Worm (Caenorhabditis elegans) whole organism, L2 larva: Measurements from ENCODE around the gene rad-54.L2.

Experiments used
- C34F6.9 ChIP-seq: fragments of 150-350 bp; optimal IDR thresholded peaks from 2 replicates; lab custom pipeline; 2014; ENCODE audit warnings: missing biosample characterization, missing genetic modification characterization
- R02D3.7 ChIP-seq: fragments of 150-350 bp; optimal IDR thresholded peaks from 2 replicates; lab custom pipeline; 2014; ENCODE audit warnings: missing biosample characterization, missing genetic modification characterization
- Y55F3AM.14 ChIP-seq: fragments of 200-800 bp; sonication (Bioruptor generic); optimal IDR thresholded peaks from 2 replicates; lab custom pipeline; 2018; ENCODE audit warnings: mild to moderate bottlenecking, missing genetic modification characterization, missing compliant biosample characterization
- ZK546.5 ChIP-seq: sonication (generic microtip); optimal IDR thresholded peaks from 2 replicates; lab custom pipeline; 2017; ENCODE audit warnings: missing biosample characterization, missing genetic modification characterization
- aly-2 ChIP-seq: fragments of 150-350 bp; optimal IDR thresholded peaks from 2 replicates; lab custom pipeline; 2014; ENCODE audit warnings: missing biosample characterization, missing genetic modification characterization
- ama-1 ChIP-seq: fragments of 150-350 bp; optimal IDR thresholded peaks from 2 replicates; lab custom pipeline; 2018; ENCODE audit warnings: inconsistent platforms
- blmp-1 ChIP-seq: sonication (generic microtip); optimal IDR thresholded peaks from 2 replicates; lab custom pipeline; 2017; ENCODE audit warnings: missing genetic modification characterization, mild to moderate bottlenecking, missing compliant biosample characterization, antibody characterized with exemption, moderate library complexity; ENCODE audit not compliant: insufficient read depth
- ceh-16 ChIP-seq: fragments of 150-350 bp; optimal IDR thresholded peaks from 2 replicates; lab custom pipeline; 2014; ENCODE audit warnings: missing biosample characterization, missing genetic modification characterization
- ceh-82 ChIP-seq: fragments of 150-350 bp; optimal IDR thresholded peaks from 2 replicates; lab custom pipeline; 2014; ENCODE audit warnings: missing biosample characterization, missing genetic modification characterization
- crh-2 ChIP-seq: sonication (generic microtip); optimal IDR thresholded peaks from 2 replicates; lab custom pipeline; 2017; ENCODE audit warnings: missing biosample characterization, missing genetic modification characterization
- egl-27 ChIP-seq: sonication (generic microtip); optimal IDR thresholded peaks from 3 replicates; lab custom pipeline; 2017; ENCODE audit warnings: missing biosample characterization, missing genetic modification reagents, missing genetic modification characterization
- elt-3 ChIP-seq: sonication (generic microtip); optimal IDR thresholded peaks from 2 replicates; lab custom pipeline; 2017; ENCODE audit warnings: missing biosample characterization, missing genetic modification characterization
- fos-1 ChIP-seq: fragments of 150-350 bp; optimal IDR thresholded peaks from 2 replicates; lab custom pipeline; 2014; ENCODE audit warnings: missing biosample characterization, missing genetic modification characterization
- gmeb-1 ChIP-seq: fragments of 150-350 bp; optimal IDR thresholded peaks from 2 replicates; lab custom pipeline; 2014; ENCODE audit warnings: missing biosample characterization, missing genetic modification characterization
- lin-11 ChIP-seq: fragments of 150-350 bp; sonication (generic microtip); optimal IDR thresholded peaks from 2 replicates; lab custom pipeline; 2014; ENCODE audit warnings: missing biosample characterization, missing genetic modification characterization, inconsistent platforms, mixed read lengths
- lin-13 ChIP-seq: fragments of 150-350 bp; optimal IDR thresholded peaks from 2 replicates; lab custom pipeline; 2014; ENCODE audit warnings: missing biosample characterization, missing genetic modification reagents, missing genetic modification characterization
- lin-39 ChIP-seq: fragments of 150-350 bp; optimal IDR thresholded peaks from 2 replicates; lab custom pipeline; 2014; ENCODE audit warnings: missing biosample characterization, missing genetic modification reagents, missing genetic modification characterization
- lsy-2 ChIP-seq, 2 experiments: fragments of 150-350 bp in 1 of 2; sonication (generic microtip) in 1 of 2; optimal IDR thresholded peaks; 2 replicates each; lab custom pipeline; 2014 to 2017; ENCODE audit warnings: missing biosample characterization in 2 of 2, missing genetic modification characterization in 2 of 2
- mab-5 ChIP-seq: fragments of 150-350 bp; optimal IDR thresholded peaks from 2 replicates; lab custom pipeline; 2014; ENCODE audit warnings: missing biosample characterization, missing genetic modification characterization
- mbf-1 ChIP-seq: sonication (generic microtip); optimal IDR thresholded peaks from 2 replicates; lab custom pipeline; 2017; ENCODE audit warnings: missing biosample characterization, missing genetic modification characterization
- mdl-1 ChIP-seq, 2 experiments: fragments of 150-350 bp in 1 of 2; sonication (generic microtip) in 1 of 2; optimal IDR thresholded peaks; 2 replicates each; lab custom pipeline; 2017; ENCODE audit warnings: missing biosample characterization in 2 of 2, missing genetic modification characterization in 2 of 2
- nhr-10 ChIP-seq: sonication (generic microtip); optimal IDR thresholded peaks from 2 replicates; lab custom pipeline; 2017; ENCODE audit warnings: missing biosample characterization, missing genetic modification characterization
- nhr-11 ChIP-seq: fragments of 150-350 bp; optimal IDR thresholded peaks from 2 replicates; lab custom pipeline; 2014; ENCODE audit warnings: missing biosample characterization, missing genetic modification characterization
- nhr-12 ChIP-seq: fragments of 150-350 bp; optimal IDR thresholded peaks from 2 replicates; lab custom pipeline; 2014; ENCODE audit warnings: missing biosample characterization, missing genetic modification characterization
- nhr-129 ChIP-seq: fragments of 150-350 bp; optimal IDR thresholded peaks from 2 replicates; lab custom pipeline; 2014; ENCODE audit warnings: missing biosample characterization, missing genetic modification characterization
- nhr-21 ChIP-seq: fragments of 150-350 bp; optimal IDR thresholded peaks from 2 replicates; lab custom pipeline; 2014; ENCODE audit warnings: missing biosample characterization, missing genetic modification characterization
- nhr-23 ChIP-seq: fragments of 150-350 bp; optimal IDR thresholded peaks from 2 replicates; lab custom pipeline; 2014; ENCODE audit warnings: missing biosample characterization, missing genetic modification reagents, missing genetic modification characterization
- nhr-237 ChIP-seq: fragments of 150-350 bp; optimal IDR thresholded peaks from 2 replicates; lab custom pipeline; 2014; ENCODE audit warnings: missing biosample characterization, missing genetic modification characterization
- nhr-25 ChIP-seq: fragments of 150-350 bp; sonication (generic microtip); optimal IDR thresholded peaks from 3 replicates; lab custom pipeline; 2014; ENCODE audit warnings: missing biosample characterization, missing genetic modification characterization
- nhr-77 ChIP-seq: fragments of 150-350 bp; optimal IDR thresholded peaks from 2 replicates; lab custom pipeline; 2014; ENCODE audit warnings: missing biosample characterization, missing genetic modification characterization
- peb-1 ChIP-seq: fragments of 150-350 bp; optimal IDR thresholded peaks from 2 replicates; lab custom pipeline; 2014; ENCODE audit warnings: missing biosample characterization, missing genetic modification characterization
- sem-4 ChIP-seq: fragments of 150-350 bp; optimal IDR thresholded peaks from 2 replicates; lab custom pipeline; 2014; ENCODE audit warnings: missing biosample characterization, missing genetic modification reagents, missing genetic modification characterization
- skn-1 ChIP-seq: sonication (generic microtip); optimal IDR thresholded peaks from 2 replicates; lab custom pipeline; 2017; ENCODE audit warnings: missing biosample characterization, missing genetic modification characterization
- sma-3 ChIP-seq: sonication (generic microtip); optimal IDR thresholded peaks from 2 replicates; lab custom pipeline; 2016; ENCODE audit warnings: missing genetic modification reagents, missing genetic modification characterization, missing compliant biosample characterization
- sma-9 ChIP-seq, 2 experiments: fragments of 150-350 bp in 1 of 2; sonication (generic microtip) in 1 of 2; optimal IDR thresholded peaks; 2 replicates each; lab custom pipeline; 2014 to 2016; ENCODE audit warnings: missing genetic modification characterization in 2 of 2, mild to moderate bottlenecking in 1 of 2, missing biosample characterization in 1 of 2, missing compliant biosample characterization in 1 of 2, missing genetic modification reagents in 1 of 2, moderate library complexity in 1 of 2
- snpc-4 ChIP-seq: fragments of 150-350 bp; optimal IDR thresholded peaks from 2 replicates; lab custom pipeline; 2014; ENCODE audit warnings: missing biosample characterization, missing genetic modification characterization
- unc-39 ChIP-seq: fragments of 150-350 bp; optimal IDR thresholded peaks from 2 replicates; lab custom pipeline; 2014; ENCODE audit warnings: missing biosample characterization, missing genetic modification characterization
- unc-55 ChIP-seq: fragments of 150-350 bp; sonication (generic microtip); optimal IDR thresholded peaks from 3 replicates; lab custom pipeline; 2014; ENCODE audit warnings: missing biosample characterization, missing genetic modification reagents, missing genetic modification characterization
- unc-62 ChIP-seq: fragments of 150-350 bp; optimal IDR thresholded peaks from 2 replicates; lab custom pipeline; 2014; ENCODE audit warnings: missing biosample characterization, missing genetic modification reagents, missing genetic modification characterization
- ztf-1 ChIP-seq: fragments of 200-800 bp; sonication (Bioruptor generic); conservative IDR thresholded peaks from 2 replicates; pipeline ENCODE4 v1.3.6; 2022; ENCODE audit warnings: missing genetic modification characterization, missing compliant biosample characterization
- ztf-11 ChIP-seq: sonication (generic microtip); optimal IDR thresholded peaks from 2 replicates; lab custom pipeline; 2017; ENCODE audit warnings: missing biosample characterization, missing genetic modification characterization
- ztf-4 ChIP-seq: fragments of 150-350 bp; optimal IDR thresholded peaks from 2 replicates; lab custom pipeline; 2014; ENCODE audit warnings: missing biosample characterization, missing genetic modification characterization

The rad-54.L2 gene

ce11 chrIV:8921956-8922355 lies 28.1 kb downstream of the rad-54.L2 start, which contains the start of gene D1046.16 (continued):
- TF ChIP-seq ztf-1 = no peak
- TF ChIP-seq, all 48 proteins: peak for 9

ce11 chrIV:8923381-8923780 lies 29.5 kb downstream of the rad-54.L2 start:
- TF ChIP-seq sma-9 (GFP tag; optimal IDR thresholded peaks at IDR 0.05; lab: Kevin White, UChicago) (no peak), sma-9 (tag; optimal IDR thresholded peaks at IDR 0.05; lab: Kevin White, UChicago) (no peak), mdl-1 (tag; optimal IDR thresholded peaks at IDR 0.05; lab: Kevin White, UChicago) (no peak), nhr-21 (no peak), nhr-129 (tag; lab: Kevin White, UChicago) (no peak), peb-1 (tag; lab: Kevin White, UChicago) (no peak), blmp-1 (tag; lab: Kevin White, UChicago) (no peak), snpc-4 (tag; lab: Kevin White, UChicago) (no peak), ztf-4 (no peak), nhr-11 (no peak)
- TF ChIP-seq, all 48 proteins: peak for 0

- TF ChIP-seq lin-39 (tag; lab: Kevin White, UChicago) (no peak), elt-3 (no peak), blmp-1 (tag; lab: Kevin White, UChicago) (no peak), unc-55 (GFP tag; lab: Kevin White, UChicago) (no peak)
Measured at ce11 chrIV:8924126-8924525, 30.2 kb downstream of the rad-54.L2 start.

- TF ChIP-seq C34F6.9 (tag; lab: Kevin White, UChicago) = peak; percentile 45
- no peak for TF ChIP-seq Y55F3AM.14 (GFP tag; lab: Kevin White, UChicago)
- no peak for TF ChIP-seq egl-27 (tag; lab: Kevin White, UChicago)
- no peak for TF ChIP-seq R02D3.7 (tag; lab: Kevin White, UChicago)
- no peak for TF ChIP-seq lin-13 (GFP tag; lab: Kevin White, UChicago)
- TF ChIP-seq ztf-1 = no peak
- no peak for TF ChIP-seq peb-1 (tag; lab: Kevin White, UChicago)
- TF ChIP-seq nhr-11 = no peak
- TF ChIP-seq unc-55 (GFP tag; lab: Kevin White, UChicago) = peak; percentile 52
- no peak for TF ChIP-seq lin-11 (tag; lab: Kevin White, UChicago)
- TF ChIP-seq nhr-77 (tag; lab: Kevin White, UChicago) = no peak
- TF ChIP-seq nhr-23 = no peak
- no peak for TF ChIP-seq aly-2 (tag; lab: Kevin White, UChicago)
- TF ChIP-seq nhr-237 (tag; lab: Kevin White, UChicago) = no peak
- no peak for TF ChIP-seq nhr-25 (tag; lab: Kevin White, UChicago)
- TF ChIP-seq nhr-12 (tag; lab: Kevin White, UChicago) = no peak
- no peak for TF ChIP-seq mab-5
- no peak for TF ChIP-seq mbf-1 (tag; lab: Kevin White, UChicago)
- no peak for TF ChIP-seq unc-62 (GFP tag; lab: Kevin White, UChicago)
- TF ChIP-seq ZK546.5 (tag; lab: Kevin White, UChicago) = no peak
- no peak for TF ChIP-seq nhr-10 (tag; lab: Kevin White, UChicago)
- TF ChIP-seq nhr-129 (tag; lab: Kevin White, UChicago) = no peak
- TF ChIP-seq mdl-1 (tag; optimal IDR thresholded peaks at IDR 0.05; lab: Kevin White, UChicago) = no peak
- TF ChIP-seq skn-1 (tag; lab: Kevin White, UChicago) = no peak
- TF ChIP-seq ztf-11 (tag; lab: Kevin White, UChicago) = no peak
- TF ChIP-seq sma-3 (GFP tag; lab: Kevin White, UChicago) = no peak
- TF ChIP-seq ceh-82 (tag; lab: Kevin White, UChicago) = no peak
- peak in 1 of 2 experiments; percentile 51 for TF ChIP-seq lsy-2 (tag; optimal IDR thresholded peaks at IDR 0.05; lab: Kevin White, UChicago)
- no peak for TF ChIP-seq unc-39 (tag; lab: Kevin White, UChicago)
- TF ChIP-seq crh-2 (tag; lab: Kevin White, UChicago) = no peak
- TF ChIP-seq fos-1 = no peak
- no peak for TF ChIP-seq sem-4 (tag; lab: Kevin White, UChicago)
- TF ChIP-seq ama-1 (lab: Kevin White, UChicago) = no peak
- TF ChIP-seq gmeb-1 (tag; lab: Kevin White, UChicago) = peak; percentile 42
- no peak for TF ChIP-seq ceh-16 (tag; lab: Kevin White, UChicago)
Measured at ce11 chrIV:8925990-8926389, 32.1 kb downstream of the rad-54.L2 start, which contains the start of the genes D1046.2 and cfim-2. TSS of gene D1046.2 (minus strand) at chrIV:8926067. TSS of gene cfim-2 (plus strand) at chrIV:8926324.
